Fruit fly (Drosophila melanogaster) whole organism, embryonic: ENCODE results near the gene CG3679.

Source experiments
- Atf3 ChIP-seq: fragments of 200-800 bp; sonication (Bioruptor generic); optimal IDR thresholded peaks from 3 replicates; lab custom pipeline; 2016; ENCODE audit warnings: missing biosample characterization, missing genetic modification characterization
- CG10431 ChIP-seq: fragments of 200-800 bp; sonication (Bioruptor generic); optimal IDR thresholded peaks from 3 replicates; lab custom pipeline; 2018; ENCODE audit warnings: missing biosample characterization, mild to moderate bottlenecking, missing genetic modification characterization
- CG13287 ChIP-seq: fragments of 200-800 bp; sonication (Bioruptor generic); IDR thresholded peaks from 2 replicates; pipeline ENCODE4 v1.3.6; 2022; ENCODE audit warnings: missing biosample characterization, missing genetic modification characterization; ENCODE audit not compliant: partially characterized antibody
- CG14965 ChIP-seq: fragments of 200-800 bp; sonication (Bioruptor generic); optimal IDR thresholded peaks from 2 replicates; lab custom pipeline; 2016; ENCODE audit warnings: missing biosample characterization, missing genetic modification characterization, borderline replicate concordance
- CG15514 ChIP-seq: fragments of 200-800 bp; sonication (Bioruptor generic); optimal IDR thresholded peaks from 3 replicates; lab custom pipeline; 2017; ENCODE audit warnings: missing biosample characterization, missing genetic modification characterization, mild to moderate bottlenecking, moderate library complexity, missing genetic modification reagents
- CG15601 ChIP-seq: fragments of 200-800 bp; sonication (Bioruptor generic); optimal IDR thresholded peaks from 3 replicates; lab custom pipeline; 2019; ENCODE audit warnings: missing biosample characterization, mild to moderate bottlenecking, missing genetic modification characterization, moderate library complexity
- CG15696 ChIP-seq: fragments of 200-800 bp; sonication (Bioruptor generic); optimal IDR thresholded peaks from 2 replicates; lab custom pipeline; 2019; ENCODE audit warnings: missing biosample characterization, mild to moderate bottlenecking, missing genetic modification characterization, moderate library complexity
- CG30020 ChIP-seq: fragments of 200-800 bp; optimal IDR thresholded peaks from 2 replicates; lab custom pipeline; 2019; ENCODE audit warnings: missing biosample characterization, mild to moderate bottlenecking, missing genetic modification characterization, moderate library complexity
- CG30403 ChIP-seq: fragments of 200-800 bp; sonication (Bioruptor generic); optimal IDR thresholded peaks from 3 replicates; lab custom pipeline; 2016; ENCODE audit warnings: missing biosample characterization, missing genetic modification characterization
- CG3065 ChIP-seq: fragments of 200-800 bp; sonication (Bioruptor generic); optimal IDR thresholded peaks from 2 replicates; lab custom pipeline; 2016; ENCODE audit warnings: missing biosample characterization, missing genetic modification characterization
- CG3163 ChIP-seq: fragments of 200-800 bp; sonication (Bioruptor generic); optimal IDR thresholded peaks from 3 replicates; lab custom pipeline; 2016; ENCODE audit warnings: missing biosample characterization, missing genetic modification characterization
- CG32532 ChIP-seq: fragments of 200-800 bp; sonication (Bioruptor generic); IDR thresholded peaks from 2 replicates; pipeline ENCODE4 v1.3.6; 2022; ENCODE audit warnings: missing biosample characterization, missing genetic modification characterization
- CG33213 ChIP-seq: fragments of 200-800 bp; sonication (Bioruptor generic); optimal IDR thresholded peaks from 3 replicates; lab custom pipeline; 2016; ENCODE audit warnings: missing biosample characterization, missing genetic modification characterization
- CG3847 ChIP-seq: fragments of 200-800 bp; sonication (Bioruptor generic); IDR thresholded peaks from 2 replicates; pipeline ENCODE4 v1.3.6; 2022; ENCODE audit warnings: missing biosample characterization, missing genetic modification characterization
- CG4282 ChIP-seq: fragments of 200-800 bp; sonication (Bioruptor generic); optimal IDR thresholded peaks from 2 replicates; lab custom pipeline; 2016; ENCODE audit warnings: missing biosample characterization, missing genetic modification characterization
- CG5245 ChIP-seq: fragments of 200-800 bp; sonication (Bioruptor generic); optimal IDR thresholded peaks from 3 replicates; lab custom pipeline; 2016; ENCODE audit warnings: missing biosample characterization, missing genetic modification characterization
- CG6654 ChIP-seq: fragments of 200-800 bp; sonication (Bioruptor generic); optimal IDR thresholded peaks from 2 replicates; lab custom pipeline; 2017; ENCODE audit warnings: missing biosample characterization, mild to moderate bottlenecking, missing genetic modification characterization
- CG7963 ChIP-seq: fragments of 200-800 bp; sonication (Bioruptor generic); IDR thresholded peaks from 3 replicates; pipeline ENCODE4 v1.3.6; 2022; ENCODE audit warnings: missing biosample characterization, missing genetic modification characterization; ENCODE audit not compliant: partially characterized antibody
- Camta ChIP-seq: fragments of 200-800 bp; sonication (Bioruptor generic); optimal IDR thresholded peaks from 2 replicates; lab custom pipeline; 2016; ENCODE audit warnings: missing biosample characterization, missing genetic modification characterization
- D ChIP-seq, 2 experiments: fragments of 200-800 bp in 1 of 2; fragments of >200 bp in 1 of 2; sonication (Bioruptor generic) in 1 of 2; optimal IDR thresholded peaks; 2 replicates in 1 of 2; 3 replicates in 1 of 2; lab custom pipeline; 2017; ENCODE audit warnings: mild to moderate bottlenecking in 1 of 2, missing biosample characterization in 1 of 2, missing genetic modification characterization in 1 of 2, missing genetic modification reagents in 1 of 2
- D19B ChIP-seq: fragments of 200-800 bp; sonication (Bioruptor generic); optimal IDR thresholded peaks from 2 replicates; lab custom pipeline; 2017; ENCODE audit warnings: missing biosample characterization, mild to moderate bottlenecking, missing genetic modification characterization
- Dad ChIP-seq: fragments of 200-800 bp; sonication (Bioruptor generic); optimal IDR thresholded peaks from 3 replicates; lab custom pipeline; 2016; ENCODE audit warnings: missing biosample characterization, missing genetic modification characterization
- Ets97D ChIP-seq: fragments of 200-800 bp; sonication (Bioruptor generic); optimal IDR thresholded peaks from 3 replicates; lab custom pipeline; 2016; ENCODE audit warnings: missing biosample characterization, missing genetic modification characterization
- HLH54F ChIP-seq: fragments of 200-800 bp; sonication (Bioruptor generic); optimal IDR thresholded peaks from 3 replicates; lab custom pipeline; 2016; ENCODE audit warnings: missing biosample characterization, missing genetic modification characterization
- Kr ChIP-seq: fragments of 200-800 bp; sonication (Bioruptor generic); optimal IDR thresholded peaks from 2 replicates; lab custom pipeline; 2017; ENCODE audit warnings: missing biosample characterization, mild to moderate bottlenecking, missing genetic modification characterization
- Mrtf ChIP-seq: fragments of 200-800 bp; sonication (Bioruptor generic); IDR thresholded peaks from 3 replicates; pipeline ENCODE4 v1.3.6; 2022; ENCODE audit warnings: missing biosample characterization, missing genetic modification characterization
- Nf-YA ChIP-seq: fragments of 200-800 bp; sonication (Bioruptor generic); IDR thresholded peaks from 2 replicates; pipeline ENCODE4 v1.3.6; 2022; ENCODE audit warnings: missing biosample characterization, missing genetic modification characterization
- Xrp1 ChIP-seq: fragments of 200-800 bp; sonication (Bioruptor generic); IDR thresholded peaks from 2 replicates; pipeline ENCODE4 v1.3.6; 2022; ENCODE audit warnings: missing biosample characterization, missing genetic modification characterization
- al ChIP-seq: fragments of 200-800 bp; sonication (Bioruptor generic); IDR thresholded peaks from 2 replicates; pipeline ENCODE4 v1.3.6; 2022; ENCODE audit warnings: missing biosample characterization, missing genetic modification characterization
- bbx ChIP-seq: fragments of 200-800 bp; sonication (Bioruptor generic); IDR thresholded peaks from 2 replicates; pipeline ENCODE4 v1.3.6; 2022; ENCODE audit warnings: missing biosample characterization, missing genetic modification characterization; ENCODE audit not compliant: partially characterized antibody
- bigmax ChIP-seq: fragments of 200-800 bp; sonication (Bioruptor generic); optimal IDR thresholded peaks from 2 replicates; lab custom pipeline; 2018; ENCODE audit warnings: missing biosample characterization, mild to moderate bottlenecking, missing genetic modification characterization
- dimm ChIP-seq: fragments of 200-800 bp; sonication (Bioruptor generic); IDR thresholded peaks from 2 replicates; pipeline ENCODE4 v1.3.6; 2022; ENCODE audit warnings: missing biosample characterization, missing genetic modification characterization
- ewg ChIP-seq: fragments of 200-800 bp; sonication (Bioruptor generic); optimal IDR thresholded peaks from 3 replicates; lab custom pipeline; 2017; ENCODE audit warnings: mild to moderate bottlenecking, missing biosample characterization, missing genetic modification reagents, missing genetic modification characterization
- eyg ChIP-seq: fragments of 200-800 bp; sonication (Bioruptor generic); optimal IDR thresholded peaks from 3 replicates; lab custom pipeline; 2016; ENCODE audit warnings: missing biosample characterization, missing genetic modification characterization
- fru ChIP-seq: fragments of >200 bp; optimal IDR thresholded peaks from 2 replicates; lab custom pipeline; 2017
- fu2 ChIP-seq: fragments of 200-800 bp; sonication (Bioruptor generic); optimal IDR thresholded peaks from 2 replicates; lab custom pipeline; 2016; ENCODE audit warnings: missing biosample characterization, missing genetic modification characterization
- gfzf ChIP-seq: fragments of 200-800 bp; sonication (Bioruptor generic); optimal IDR thresholded peaks from 2 replicates; lab custom pipeline; 2016; ENCODE audit warnings: missing biosample characterization, mild to moderate bottlenecking, missing genetic modification characterization, moderate library complexity
- hb ChIP-seq: fragments of 200-800 bp; sonication (Bioruptor generic); IDR thresholded peaks from 3 replicates; pipeline ENCODE4 v1.3.6; 2022; ENCODE audit warnings: missing biosample characterization, missing genetic modification characterization; ENCODE audit not compliant: partially characterized antibody
- ind ChIP-seq: fragments of 200-800 bp; sonication (Bioruptor generic); optimal IDR thresholded peaks from 3 replicates; lab custom pipeline; 2016; ENCODE audit warnings: missing biosample characterization, missing genetic modification characterization
- jigr1 ChIP-seq: fragments of 200-800 bp; sonication (Bioruptor generic); IDR thresholded peaks from 3 replicates; pipeline ENCODE4 v1.3.6; 2022; ENCODE audit warnings: missing biosample characterization, missing genetic modification characterization
- pnt ChIP-seq: fragments of 200-800 bp; sonication (Bioruptor generic); optimal IDR thresholded peaks from 3 replicates; lab custom pipeline; 2016; ENCODE audit warnings: missing biosample characterization, missing genetic modification characterization
- row ChIP-seq: fragments of 200-800 bp; sonication (Bioruptor generic); IDR thresholded peaks from 3 replicates; pipeline ENCODE4 v1.3.6; 2022; ENCODE audit warnings: missing biosample characterization, missing genetic modification characterization
- salm ChIP-seq: fragments of 200-800 bp; sonication (Bioruptor generic); optimal IDR thresholded peaks from 2 replicates; lab custom pipeline; 2018; ENCODE audit warnings: missing biosample characterization, mild to moderate bottlenecking, missing genetic modification characterization
- slbo ChIP-seq: fragments of 200-800 bp; sonication (Bioruptor generic); IDR thresholded peaks from 2 replicates; pipeline ENCODE4 v1.3.6; 2022; ENCODE audit warnings: missing biosample characterization, missing genetic modification characterization
- sqz ChIP-seq: fragments of 200-800 bp; sonication (Bioruptor generic); optimal IDR thresholded peaks from 3 replicates; lab custom pipeline; 2018; ENCODE audit warnings: missing biosample characterization, mild to moderate bottlenecking, missing genetic modification characterization
- sug ChIP-seq: fragments of 200-800 bp; optimal IDR thresholded peaks from 2 replicates; lab custom pipeline; 2019; ENCODE audit warnings: missing biosample characterization, mild to moderate bottlenecking, missing genetic modification characterization, moderate library complexity
- trh ChIP-seq: fragments of 200-800 bp; sonication (Bioruptor generic); optimal IDR thresholded peaks from 2 replicates; lab custom pipeline; 2016; ENCODE audit warnings: missing biosample characterization, missing genetic modification characterization
- tup ChIP-seq: fragments of 200-800 bp; sonication (Bioruptor generic); optimal IDR thresholded peaks from 2 replicates; lab custom pipeline; 2016; ENCODE audit warnings: missing biosample characterization, mild to moderate bottlenecking, missing genetic modification characterization, moderate library complexity
- tx ChIP-seq: fragments of 200-800 bp; sonication (Bioruptor generic); optimal IDR thresholded peaks from 2 replicates; lab custom pipeline; 2016; ENCODE audit warnings: missing biosample characterization, missing genetic modification characterization
- zfh2 ChIP-seq: fragments of 200-800 bp; sonication (Bioruptor generic); optimal IDR thresholded peaks from 2 replicates; lab custom pipeline; 2016; ENCODE audit warnings: missing biosample characterization, missing genetic modification characterization

The CG3679 gene

dm6 chrX:16332615-16333288 is 29.1 kb downstream of the CG3679 start (continued):
- TF ChIP-seq D19B (GFP tag; lab: Kevin White, UChicago) (peak; percentile 91), sqz (GFP tag; lab: Kevin White, UChicago) (peak; percentile 95), CG10431 (GFP tag; lab: Kevin White, UChicago) (peak; percentile 94), Ets97D (GFP tag; lab: Kevin White, UChicago) (peak; percentile 80), CG30020 (tag; lab: Kevin White, UChicago) (peak; percentile 90), CG3847 (GFP tag; lab: Robert Waterston, UW) (peak; percentile 93), salm (peak; percentile 94), CG15696 (tag; lab: Kevin White, UChicago) (peak; percentile 93), D (optimal IDR thresholded peaks at IDR 0.05; lab: Kevin White, UChicago) (no peak), D (GFP tag; optimal IDR thresholded peaks at IDR 0.05; lab: Kevin White, UChicago) (peak; percentile 96), CG14965 (GFP tag; lab: Kevin White, UChicago) (peak; percentile 71), bigmax (GFP tag; lab: Kevin White, UChicago) (peak; percentile 61), CG5245 (peak; percentile 83), row (GFP tag; lab: Robert Waterston, UW) (peak; percentile 95), CG7963 (GFP tag; lab: Robert Waterston, UW) (no peak), CG3163 (GFP tag; lab: Kevin White, UChicago) (peak; percentile 98), al (GFP tag; lab: Robert Waterston, UW) (peak; percentile 90), Camta (GFP tag; lab: Kevin White, UChicago) (peak; percentile 96), jigr1 (peak; percentile 86), gfzf (no peak), zfh2 (GFP tag; lab: Kevin White, UChicago) (peak; percentile 94), ewg (peak; percentile 91), Xrp1 (GFP tag; lab: Robert Waterston, UW) (peak; percentile 94), Nf-YA (GFP tag; lab: Robert Waterston, UW) (peak; percentile 86), HLH54F (peak; percentile 96), pnt (GFP tag; lab: Kevin White, UChicago) (peak; percentile 93), CG15514 (GFP tag; lab: Kevin White, UChicago) (peak; percentile 89), CG6654 (GFP tag; lab: Kevin White, UChicago) (peak; percentile 86), CG33213 (GFP tag; lab: Kevin White, UChicago) (peak; percentile 92), CG15601 (peak; percentile 95), Mrtf (GFP tag; lab: Robert Waterston, UW) (peak; percentile 90), sug (tag; lab: Kevin White, UChicago) (peak; percentile 95), CG13287 (GFP tag; lab: Robert Waterston, UW) (no peak; the same call in 1 of the 2 replicates), Atf3 (peak; percentile 90), CG4282 (peak; percentile 70), hb (GFP tag; lab: Robert Waterston, UW) (no peak), CG32532 (GFP tag; lab: Robert Waterston, UW) (peak; percentile 90), CG30403 (GFP tag; lab: Kevin White, UChicago) (peak; percentile 96), Dad (GFP tag; lab: Kevin White, UChicago) (peak; percentile 94), tx (GFP tag; lab: Kevin White, UChicago) (peak; percentile 96), fu2 (GFP tag; lab: Kevin White, UChicago) (peak; percentile 95), eyg (GFP tag; lab: Kevin White, UChicago) (peak; percentile 91), Kr (GFP tag; lab: Kevin White, UChicago) (peak; percentile 62), fru (lab: Kevin White, UChicago) (no peak), trh (peak; percentile 76), slbo (peak; percentile 90), bbx (no peak), ind (GFP tag; lab: Kevin White, UChicago) (peak; percentile 94), dimm (GFP tag; lab: Robert Waterston, UW) (no peak), CG3065 (GFP tag; lab: Kevin White, UChicago) (peak; percentile 90), tup (GFP tag; lab: Kevin White, UChicago) (peak; percentile 84)
